Worm (Caenorhabditis elegans) whole organism, L4 larva: ENCODE data around the gene K07F5.6.

Experiments used
- F26F4.8 ChIP-seq: fragments of 200-800 bp; sonication (Bioruptor generic); conservative IDR thresholded peaks from 2 replicates; pipeline ENCODE4 v1.3.6; 2022; ENCODE audit warnings: missing genetic modification characterization, missing compliant biosample characterization
- F49E8.2 ChIP-seq: sonication (generic microtip); optimal IDR thresholded peaks from 2 replicates; lab custom pipeline; 2016; ENCODE audit warnings: missing compliant biosample characterization, mild to moderate bottlenecking, missing genetic modification characterization, borderline replicate concordance
- T20F7.1 ChIP-seq: fragments of 200-800 bp; sonication (Bioruptor generic); optimal IDR thresholded peaks from 2 replicates; lab custom pipeline; 2018; ENCODE audit warnings: mild to moderate bottlenecking, missing genetic modification characterization, missing compliant biosample characterization
- ZK546.5 ChIP-seq, 2 experiments: sonication (generic microtip); optimal IDR thresholded peaks; 2 replicates each; lab custom pipeline; 2017; ENCODE audit warnings: missing biosample characterization in 2 of 2, missing genetic modification characterization in 2 of 2
- aha-1 ChIP-seq: fragments of 150-350 bp; peaks from one replicate; lab custom pipeline; 2014; ENCODE audit warnings: missing biosample characterization, missing genetic modification characterization
- ceh-28 ChIP-seq: fragments of 150-350 bp; optimal IDR thresholded peaks from 2 replicates; lab custom pipeline; 2014; ENCODE audit warnings: missing biosample characterization, missing genetic modification reagents, missing genetic modification characterization
- ceh-44 ChIP-seq: fragments of 200-800 bp; sonication (Bioruptor generic); IDR thresholded peaks from 2 replicates; pipeline ENCODE4 v1.3.6; 2022; ENCODE audit warnings: missing genetic modification reagents, missing genetic modification characterization, missing compliant biosample characterization
- ceh-62 ChIP-seq: sonication (generic microtip); optimal IDR thresholded peaks from 2 replicates; lab custom pipeline; 2017; ENCODE audit warnings: missing biosample characterization, missing genetic modification characterization
- ces-1 ChIP-seq: fragments of 150-350 bp; sonication (generic microtip); optimal IDR thresholded peaks from 4 replicates; lab custom pipeline; 2014; ENCODE audit warnings: missing biosample characterization, missing genetic modification reagents, missing genetic modification characterization
- cey-2 ChIP-seq: sonication (generic microtip); optimal IDR thresholded peaks from 3 replicates; lab custom pipeline; 2017; ENCODE audit warnings: missing genetic modification characterization, mild to moderate bottlenecking, missing compliant biosample characterization, antibody characterized with exemption, borderline replicate concordance; ENCODE audit not compliant: insufficient read depth
- ctbp-1 ChIP-seq: fragments of 200-800 bp; sonication (Bioruptor generic); IDR thresholded peaks from 2 replicates; pipeline ENCODE4 v1.3.6; 2022; ENCODE audit warnings: missing genetic modification reagents, missing genetic modification characterization, missing compliant biosample characterization
- daf-16 ChIP-seq, 3 experiments: sonication (generic microtip); optimal IDR thresholded peaks; 2 replicates each; lab custom pipeline; 2016 to 2017; ENCODE audit warnings: missing genetic modification characterization in 3 of 3, missing genetic modification reagents in 3 of 3, mild to moderate bottlenecking in 2 of 3, missing compliant biosample characterization in 2 of 3, missing biosample characterization in 1 of 3, moderate library complexity in 1 of 3
- daf-19 ChIP-seq: fragments of 200-800 bp; sonication (Bioruptor generic); conservative IDR thresholded peaks from 2 replicates; pipeline ENCODE4 v1.3.6; 2022; ENCODE audit warnings: missing genetic modification characterization, missing compliant biosample characterization
- dmd-6 ChIP-seq: fragments of 200-800 bp; sonication (Bioruptor generic); IDR thresholded peaks from 2 replicates; pipeline ENCODE4 v1.3.6; 2022; ENCODE audit warnings: missing genetic modification reagents, missing genetic modification characterization, missing compliant biosample characterization
- dmd-9 ChIP-seq: fragments of 200-800 bp; sonication (Bioruptor generic); IDR thresholded peaks from 2 replicates; pipeline ENCODE4 v1.3.6; 2022; ENCODE audit warnings: missing genetic modification reagents, missing genetic modification characterization, missing compliant biosample characterization
- dpl-1 ChIP-seq: fragments of 150-350 bp; optimal IDR thresholded peaks from 2 replicates; lab custom pipeline; 2014; ENCODE audit warnings: missing biosample characterization, missing genetic modification reagents, missing genetic modification characterization
- dve-1 ChIP-seq: sonication (generic microtip); optimal IDR thresholded peaks from 2 replicates; lab custom pipeline; 2017; ENCODE audit warnings: antibody characterized with exemption, mild to moderate bottlenecking, missing genetic modification characterization, missing compliant biosample characterization; ENCODE audit not compliant: insufficient read depth
- hif-1 ChIP-seq, 2 experiments: sonication (generic microtip); optimal IDR thresholded peaks; 2 replicates each; lab custom pipeline; 2016 to 2017; ENCODE audit warnings: missing compliant biosample characterization in 2 of 2, missing genetic modification characterization in 2 of 2, missing genetic modification reagents in 2 of 2, missing genotype in 2 of 2, mild to moderate bottlenecking in 1 of 2
- hlh-11 ChIP-seq: fragments of 200-800 bp; sonication (Bioruptor generic); optimal IDR thresholded peaks from 2 replicates; lab custom pipeline; 2018; ENCODE audit warnings: mild to moderate bottlenecking, missing genetic modification characterization, missing compliant biosample characterization
- hlh-30 ChIP-seq: sonication (generic microtip); optimal IDR thresholded peaks from 2 replicates; lab custom pipeline; 2017; ENCODE audit warnings: antibody characterized with exemption, mild to moderate bottlenecking, missing genetic modification characterization, missing compliant biosample characterization; ENCODE audit not compliant: insufficient read depth
- lin-1 ChIP-seq: fragments of 200-800 bp; sonication (Bioruptor generic); IDR thresholded peaks from 2 replicates; pipeline ENCODE4 v1.3.6; 2022; ENCODE audit warnings: missing genetic modification reagents, missing genetic modification characterization, missing compliant biosample characterization
- lin-39 ChIP-seq: fragments of 150-350 bp; optimal IDR thresholded peaks from 2 replicates; lab custom pipeline; 2014; ENCODE audit warnings: missing biosample characterization, missing genetic modification reagents, missing genetic modification characterization
- lir-3 ChIP-seq: sonication (generic microtip); optimal IDR thresholded peaks from 2 replicates; lab custom pipeline; 2016; ENCODE audit warnings: mild to moderate bottlenecking, missing genetic modification characterization, missing compliant biosample characterization
- lsy-2 ChIP-seq, 2 experiments: fragments of 150-350 bp in 1 of 2; sonication (generic microtip) in 1 of 2; optimal IDR thresholded peaks; 2 replicates each; lab custom pipeline; 2014 to 2017; ENCODE audit warnings: missing biosample characterization in 2 of 2, missing genetic modification characterization in 2 of 2
- mep-1 ChIP-seq: fragments of 150-350 bp; sonication (generic microtip); optimal IDR thresholded peaks from 3 replicates; lab custom pipeline; 2014; ENCODE audit warnings: missing biosample characterization, missing genetic modification characterization
- mes-2 ChIP-seq: sonication (generic microtip); optimal IDR thresholded peaks from 2 replicates; lab custom pipeline; 2016; ENCODE audit warnings: missing genotype, mild to moderate bottlenecking, missing genetic modification characterization, missing compliant biosample characterization; ENCODE audit not compliant: poor library complexity, severe bottlenecking
- mxl-2 ChIP-seq: fragments of 200-800 bp; sonication (Bioruptor generic); conservative IDR thresholded peaks from 2 replicates; pipeline ENCODE4 v1.3.6; 2022; ENCODE audit warnings: missing genetic modification reagents, missing genetic modification characterization, missing compliant biosample characterization
- nhr-102 ChIP-seq: sonication (generic microtip); optimal IDR thresholded peaks from 2 replicates; lab custom pipeline; 2016; ENCODE audit warnings: mild to moderate bottlenecking, missing genetic modification characterization, moderate library complexity, missing compliant biosample characterization
- nhr-11 ChIP-seq: fragments of 150-350 bp; optimal IDR thresholded peaks from 2 replicates; lab custom pipeline; 2014; ENCODE audit warnings: missing biosample characterization, missing genetic modification characterization
- nhr-237 ChIP-seq: sonication (generic microtip); optimal IDR thresholded peaks from 2 replicates; lab custom pipeline; 2017; ENCODE audit warnings: missing biosample characterization, missing genetic modification characterization
- nhr-28 ChIP-seq: fragments of 150-350 bp; optimal IDR thresholded peaks from 2 replicates; lab custom pipeline; 2014; ENCODE audit warnings: missing biosample characterization, missing genetic modification characterization
- nhr-48 ChIP-seq: sonication (generic microtip); optimal IDR thresholded peaks from 2 replicates; lab custom pipeline; 2016; ENCODE audit warnings: mild to moderate bottlenecking, missing genetic modification characterization, missing compliant biosample characterization
- php-3 ChIP-seq: fragments of 200-800 bp; sonication (Bioruptor generic); IDR thresholded peaks from 2 replicates; pipeline ENCODE4 v1.3.6; 2022; ENCODE audit warnings: missing genetic modification reagents, missing genetic modification characterization, missing compliant biosample characterization
- snpc-1.2 ChIP-seq: fragments of 200-800 bp; sonication (Bioruptor generic); IDR thresholded peaks from 2 replicates; pipeline ENCODE4 v1.3.6; 2022; ENCODE audit warnings: missing genetic modification reagents, missing genetic modification characterization, missing compliant biosample characterization
- spr-3 ChIP-seq: fragments of 200-800 bp; sonication (Bioruptor generic); optimal IDR thresholded peaks from 2 replicates; lab custom pipeline; 2018; ENCODE audit warnings: mild to moderate bottlenecking, missing genetic modification characterization, missing compliant biosample characterization
- unc-130 ChIP-seq: sonication (generic microtip); optimal IDR thresholded peaks from 2 replicates; lab custom pipeline; 2016; ENCODE audit warnings: missing genetic modification reagents, missing genetic modification characterization, missing compliant biosample characterization
- unc-39 ChIP-seq: sonication (generic microtip); optimal IDR thresholded peaks from 2 replicates; lab custom pipeline; 2017; ENCODE audit warnings: missing biosample characterization, missing genetic modification characterization
- unc-62 ChIP-seq, 3 experiments: fragments of 150-350 bp in 1 of 3; sonication (generic microtip); optimal IDR thresholded peaks in 2 of 3; peaks in 1 of 3; 1 replicate in 1 of 3; 2 replicates in 2 of 3; lab custom pipeline; 2014 to 2017; ENCODE audit warnings: missing biosample characterization in 3 of 3, missing genetic modification characterization in 3 of 3, missing genetic modification reagents in 3 of 3, missing genotype in 1 of 3
- zfp-2 ChIP-seq: sonication (generic microtip); optimal IDR thresholded peaks from 2 replicates; lab custom pipeline; 2016; ENCODE audit warnings: mild to moderate bottlenecking, missing genetic modification characterization, missing compliant biosample characterization
- ztf-7 ChIP-seq: fragments of 150-350 bp; optimal IDR thresholded peaks from 2 replicates; lab custom pipeline; 2014; ENCODE audit warnings: missing biosample characterization, missing genetic modification characterization

K07F5.6 gene

ce11 chrIV:9799664-9800063, 46.8 kb downstream of the K07F5.6 start:
- no peak for TF ChIP-seq daf-16 (GFP tag; optimal IDR thresholded peaks at IDR 0.05; lab: Kevin White, UChicago)
- peak; percentile 53 for TF ChIP-seq daf-16 (tag; optimal IDR thresholded peaks at IDR 0.05; lab: Kevin White, UChicago)
- peak; percentile 24; the same call in 1 of the 2 replicates for TF ChIP-seq dmd-6
- TF ChIP-seq ces-1 (GFP tag; lab: Kevin White, UChicago): no peak
- no peak for TF ChIP-seq ceh-44 (GFP tag; lab: Robert Waterston, UW)
- TF ChIP-seq F26F4.8 (GFP tag; lab: Robert Waterston, UW): no peak
- TF ChIP-seq dpl-1 (GFP tag; lab: Kevin White, UChicago): no peak
- no peak for TF ChIP-seq unc-130 (GFP tag; lab: Kevin White, UChicago)
- TF ChIP-seq aha-1: peak; percentile 84
- TF ChIP-seq lsy-2 (tag; optimal IDR thresholded peaks at IDR 0.05; lab: Kevin White, UChicago): peak in 1 of 2 experiments; percentile 4
- no peak for TF ChIP-seq zfp-2 (tag; lab: Kevin White, UChicago)
- TF ChIP-seq T20F7.1 (GFP tag; lab: Kevin White, UChicago): peak; percentile 28
- TF ChIP-seq hlh-11 (tag; lab: Kevin White, UChicago): peak; percentile 55
- TF ChIP-seq dve-1 (tag; lab: Kevin White, UChicago): peak; percentile 41
- no peak for TF ChIP-seq hif-1 (tag; optimal IDR thresholded peaks at IDR 0.05; lab: Kevin White, UChicago)
- TF ChIP-seq hlh-30 (tag; lab: Kevin White, UChicago): peak; percentile 42
- TF ChIP-seq mxl-2: peak; percentile 93

ce11 chrIV:9799129-9799528, 47.3 kb downstream of the K07F5.6 start, which contains the start of gene fat-4:
Gene fat-4, plus strand, starts transcription at chrIV:9799429.
- TF ChIP-seq nhr-48: no peak
- TF ChIP-seq ztf-7 (tag; lab: Kevin White, UChicago): no peak
- TF ChIP-seq unc-39 (tag; lab: Kevin White, UChicago): no peak
- TF ChIP-seq spr-3 (GFP tag; lab: Kevin White, UChicago): no peak
- TF ChIP-seq snpc-1.2 (GFP tag; lab: Robert Waterston, UW): no peak
- no peak for TF ChIP-seq dve-1 (tag; lab: Kevin White, UChicago)
- no peak for TF ChIP-seq hlh-11 (tag; lab: Kevin White, UChicago)
- no peak for TF ChIP-seq ctbp-1 (GFP tag; lab: Robert Waterston, UW)

- TF ChIP-seq lin-1 (no peak), mes-2 (tag; lab: Kevin White, UChicago) (peak; percentile 4), daf-16 (GFP tag; optimal IDR thresholded peaks at IDR 0.05; lab: Kevin White, UChicago) (no peak), daf-16 (tag; optimal IDR thresholded peaks at IDR 0.05; lab: Kevin White, UChicago) (peak; percentile 32), dmd-6 (0 out of 2 replicates have a peak, but pooled peaks have one; percentile 37), ceh-44 (GFP tag; lab: Robert Waterston, UW) (no peak), ces-1 (GFP tag; lab: Kevin White, UChicago) (peak; percentile 92), nhr-102 (tag; lab: Kevin White, UChicago) (no peak), hif-1 (tag; optimal IDR thresholded peaks at IDR 0.05; lab: Kevin White, UChicago) (no peak), dmd-9 (GFP tag; lab: Robert Waterston, UW) (no peak), hlh-30 (tag; lab: Kevin White, UChicago) (peak; percentile 27), ctbp-1 (GFP tag; lab: Robert Waterston, UW) (peak; percentile 61; the same call in 1 of the 2 replicates)
These were observed 48.2 kb downstream of the K07F5.6 start for ce11 chrIV:9798307-9798706.

- TF ChIP-seq mep-1 (no peak), lin-39 (tag; lab: Kevin White, UChicago) (no peak), php-3 (GFP tag; lab: Robert Waterston, UW) (peak; percentile 95), daf-19 (GFP tag; lab: Robert Waterston, UW) (no peak), nhr-11 (tag; lab: Kevin White, UChicago) (no peak), cey-2 (no peak), spr-3 (GFP tag; lab: Kevin White, UChicago) (no peak), ceh-44 (GFP tag; lab: Robert Waterston, UW) (no peak), dmd-9 (GFP tag; lab: Robert Waterston, UW) (no peak), ceh-62 (tag; lab: Kevin White, UChicago) (no peak), nhr-237 (no peak), nhr-28 (peak; percentile 72), T20F7.1 (GFP tag; lab: Kevin White, UChicago) (no peak), nhr-102 (tag; lab: Kevin White, UChicago) (no peak), F49E8.2 (tag; lab: Kevin White, UChicago) (no peak), ZK546.5 (tag; optimal IDR thresholded peaks at IDR 0.05; lab: Kevin White, UChicago) (no peak), unc-62 (GFP tag; optimal IDR thresholded peaks at IDR 0.05 in 1 of 2; lab: Kevin White, UChicago) (peak in 1 of 2 experiments; percentile 2), unc-62 (tag; optimal IDR thresholded peaks at IDR 0.05; lab: Kevin White, UChicago) (no peak), unc-130 (GFP tag; lab: Kevin White, UChicago) (peak; percentile 46), lir-3 (tag; lab: Kevin White, UChicago) (no peak), ceh-28 (tag; lab: Kevin White, UChicago) (no peak)
These were observed 49.0 kb downstream of the K07F5.6 start, which contains the start of gene T13F2.2 for ce11 chrIV:9797304-9798003. Gene T13F2.2, minus strand, starts transcription at chrIV:9797354.
